Worm (Caenorhabditis elegans) whole organism, L2 larva: ENCODE results near the gene C27A2.8.

Source experiments
- C34F6.9 ChIP-seq: fragments of 150-350 bp; optimal IDR thresholded peaks from 2 replicates; lab custom pipeline; 2014; ENCODE audit warnings: missing biosample characterization, missing genetic modification characterization
- F13H6.1 ChIP-seq: sonication (generic microtip); optimal IDR thresholded peaks from 2 replicates; lab custom pipeline; 2016; ENCODE audit warnings: missing genetic modification characterization, missing compliant biosample characterization
- R02D3.7 ChIP-seq: fragments of 150-350 bp; optimal IDR thresholded peaks from 2 replicates; lab custom pipeline; 2014; ENCODE audit warnings: missing biosample characterization, missing genetic modification characterization
- Y55F3AM.14 ChIP-seq: fragments of 200-800 bp; sonication (Bioruptor generic); optimal IDR thresholded peaks from 2 replicates; lab custom pipeline; 2018; ENCODE audit warnings: mild to moderate bottlenecking, missing genetic modification characterization, missing compliant biosample characterization
- ZK546.5 ChIP-seq: sonication (generic microtip); optimal IDR thresholded peaks from 2 replicates; lab custom pipeline; 2017; ENCODE audit warnings: missing biosample characterization, missing genetic modification characterization
- alr-1 ChIP-seq: fragments of 150-350 bp; optimal IDR thresholded peaks from 2 replicates; lab custom pipeline; 2014; ENCODE audit warnings: missing biosample characterization, missing genetic modification characterization
- aly-2 ChIP-seq: fragments of 150-350 bp; optimal IDR thresholded peaks from 2 replicates; lab custom pipeline; 2014; ENCODE audit warnings: missing biosample characterization, missing genetic modification characterization
- ama-1 ChIP-seq: fragments of 150-350 bp; optimal IDR thresholded peaks from 2 replicates; lab custom pipeline; 2018; ENCODE audit warnings: inconsistent platforms
- blmp-1 ChIP-seq: sonication (generic microtip); optimal IDR thresholded peaks from 2 replicates; lab custom pipeline; 2017; ENCODE audit warnings: missing genetic modification characterization, mild to moderate bottlenecking, missing compliant biosample characterization, antibody characterized with exemption, moderate library complexity; ENCODE audit not compliant: insufficient read depth
- ceh-16 ChIP-seq: fragments of 150-350 bp; optimal IDR thresholded peaks from 2 replicates; lab custom pipeline; 2014; ENCODE audit warnings: missing biosample characterization, missing genetic modification characterization
- crh-2 ChIP-seq: sonication (generic microtip); optimal IDR thresholded peaks from 2 replicates; lab custom pipeline; 2017; ENCODE audit warnings: missing biosample characterization, missing genetic modification characterization
- egl-27 ChIP-seq: sonication (generic microtip); optimal IDR thresholded peaks from 3 replicates; lab custom pipeline; 2017; ENCODE audit warnings: missing biosample characterization, missing genetic modification reagents, missing genetic modification characterization
- elt-1 ChIP-seq: fragments of 150-350 bp; optimal IDR thresholded peaks from 2 replicates; lab custom pipeline; 2014; ENCODE audit warnings: missing biosample characterization, missing genetic modification characterization
- fos-1 ChIP-seq: fragments of 150-350 bp; optimal IDR thresholded peaks from 2 replicates; lab custom pipeline; 2014; ENCODE audit warnings: missing biosample characterization, missing genetic modification characterization
- gmeb-1 ChIP-seq: fragments of 150-350 bp; optimal IDR thresholded peaks from 2 replicates; lab custom pipeline; 2014; ENCODE audit warnings: missing biosample characterization, missing genetic modification characterization
- lin-11 ChIP-seq: fragments of 150-350 bp; sonication (generic microtip); optimal IDR thresholded peaks from 2 replicates; lab custom pipeline; 2014; ENCODE audit warnings: missing biosample characterization, missing genetic modification characterization, inconsistent platforms, mixed read lengths
- lin-13 ChIP-seq: fragments of 150-350 bp; optimal IDR thresholded peaks from 2 replicates; lab custom pipeline; 2014; ENCODE audit warnings: missing biosample characterization, missing genetic modification reagents, missing genetic modification characterization
- lsy-2 ChIP-seq, 2 experiments: fragments of 150-350 bp in 1 of 2; sonication (generic microtip) in 1 of 2; optimal IDR thresholded peaks; 2 replicates each; lab custom pipeline; 2014 to 2017; ENCODE audit warnings: missing biosample characterization in 2 of 2, missing genetic modification characterization in 2 of 2
- mab-5 ChIP-seq: fragments of 150-350 bp; optimal IDR thresholded peaks from 2 replicates; lab custom pipeline; 2014; ENCODE audit warnings: missing biosample characterization, missing genetic modification characterization
- mbf-1 ChIP-seq: sonication (generic microtip); optimal IDR thresholded peaks from 2 replicates; lab custom pipeline; 2017; ENCODE audit warnings: missing biosample characterization, missing genetic modification characterization
- mdl-1 ChIP-seq, 2 experiments: fragments of 150-350 bp in 1 of 2; sonication (generic microtip) in 1 of 2; optimal IDR thresholded peaks; 2 replicates each; lab custom pipeline; 2017; ENCODE audit warnings: missing biosample characterization in 2 of 2, missing genetic modification characterization in 2 of 2
- nhr-11 ChIP-seq: fragments of 150-350 bp; optimal IDR thresholded peaks from 2 replicates; lab custom pipeline; 2014; ENCODE audit warnings: missing biosample characterization, missing genetic modification characterization
- nhr-12 ChIP-seq: fragments of 150-350 bp; optimal IDR thresholded peaks from 2 replicates; lab custom pipeline; 2014; ENCODE audit warnings: missing biosample characterization, missing genetic modification characterization
- nhr-129 ChIP-seq: fragments of 150-350 bp; optimal IDR thresholded peaks from 2 replicates; lab custom pipeline; 2014; ENCODE audit warnings: missing biosample characterization, missing genetic modification characterization
- nhr-25 ChIP-seq: fragments of 150-350 bp; sonication (generic microtip); optimal IDR thresholded peaks from 3 replicates; lab custom pipeline; 2014; ENCODE audit warnings: missing biosample characterization, missing genetic modification characterization
- nhr-6 ChIP-seq: fragments of 150-350 bp; optimal IDR thresholded peaks from 2 replicates; lab custom pipeline; 2014; ENCODE audit warnings: missing biosample characterization, missing genetic modification characterization
- nhr-77 ChIP-seq: fragments of 150-350 bp; optimal IDR thresholded peaks from 2 replicates; lab custom pipeline; 2014; ENCODE audit warnings: missing biosample characterization, missing genetic modification characterization
- peb-1 ChIP-seq: fragments of 150-350 bp; optimal IDR thresholded peaks from 2 replicates; lab custom pipeline; 2014; ENCODE audit warnings: missing biosample characterization, missing genetic modification characterization
- sem-4 ChIP-seq: fragments of 150-350 bp; optimal IDR thresholded peaks from 2 replicates; lab custom pipeline; 2014; ENCODE audit warnings: missing biosample characterization, missing genetic modification reagents, missing genetic modification characterization
- skn-1 ChIP-seq: sonication (generic microtip); optimal IDR thresholded peaks from 2 replicates; lab custom pipeline; 2017; ENCODE audit warnings: missing biosample characterization, missing genetic modification characterization
- sma-3 ChIP-seq: sonication (generic microtip); optimal IDR thresholded peaks from 2 replicates; lab custom pipeline; 2016; ENCODE audit warnings: missing genetic modification reagents, missing genetic modification characterization, missing compliant biosample characterization
- sma-9 ChIP-seq, 2 experiments: fragments of 150-350 bp in 1 of 2; sonication (generic microtip) in 1 of 2; optimal IDR thresholded peaks; 2 replicates each; lab custom pipeline; 2014 to 2016; ENCODE audit warnings: missing genetic modification characterization in 2 of 2, mild to moderate bottlenecking in 1 of 2, missing biosample characterization in 1 of 2, missing compliant biosample characterization in 1 of 2, missing genetic modification reagents in 1 of 2, moderate library complexity in 1 of 2
- snpc-4 ChIP-seq: fragments of 150-350 bp; optimal IDR thresholded peaks from 2 replicates; lab custom pipeline; 2014; ENCODE audit warnings: missing biosample characterization, missing genetic modification characterization
- unc-39 ChIP-seq: fragments of 150-350 bp; optimal IDR thresholded peaks from 2 replicates; lab custom pipeline; 2014; ENCODE audit warnings: missing biosample characterization, missing genetic modification characterization
- unc-55 ChIP-seq: fragments of 150-350 bp; sonication (generic microtip); optimal IDR thresholded peaks from 3 replicates; lab custom pipeline; 2014; ENCODE audit warnings: missing biosample characterization, missing genetic modification reagents, missing genetic modification characterization
- unc-62 ChIP-seq: fragments of 150-350 bp; optimal IDR thresholded peaks from 2 replicates; lab custom pipeline; 2014; ENCODE audit warnings: missing biosample characterization, missing genetic modification reagents, missing genetic modification characterization
- zag-1 ChIP-seq: fragments of 150-350 bp; optimal IDR thresholded peaks from 2 replicates; lab custom pipeline; 2014; ENCODE audit warnings: missing biosample characterization, missing genetic modification characterization
- ztf-11 ChIP-seq: sonication (generic microtip); optimal IDR thresholded peaks from 2 replicates; lab custom pipeline; 2017; ENCODE audit warnings: missing biosample characterization, missing genetic modification characterization
- ztf-4 ChIP-seq: fragments of 150-350 bp; optimal IDR thresholded peaks from 2 replicates; lab custom pipeline; 2014; ENCODE audit warnings: missing biosample characterization, missing genetic modification characterization

C27A2.8 gene

ce11 chrII:5101701-5102100, 33.9 kb upstream of the C27A2.8 start, which contains the start of the genes idpb-3 and idpb-1:
Gene idpb-3, minus strand, starts transcription at chrII:5101801.
Gene idpb-1, plus strand, starts transcription at chrII:5101984.
- TF ChIP-seq lin-11: no peak
- no peak for TF ChIP-seq nhr-11 (tag; lab: Kevin White, UChicago)
- no peak for TF ChIP-seq mbf-1
- no peak for TF ChIP-seq zag-1
- TF ChIP-seq egl-27 (tag; lab: Kevin White, UChicago): no peak
- TF ChIP-seq fos-1: no peak
- TF ChIP-seq aly-2: no peak
- no peak for TF ChIP-seq F13H6.1 (tag; lab: Kevin White, UChicago)
- TF ChIP-seq nhr-77 (tag; lab: Kevin White, UChicago): no peak
- TF ChIP-seq blmp-1 (tag; lab: Kevin White, UChicago): no peak
- no peak for TF ChIP-seq gmeb-1
- TF ChIP-seq, all 48 proteins: peak for 0

ce11 chrII:5099649-5100048, 31.8 kb upstream of the C27A2.8 start, which contains the start of gene C04G6.6:
Gene C04G6.6, minus strand, starts transcription at chrII:5099749.
- no peak for TF ChIP-seq skn-1 (tag; lab: Kevin White, UChicago)
- no peak for TF ChIP-seq mab-5 (tag; lab: Kevin White, UChicago)
- no peak for TF ChIP-seq unc-39 (tag; lab: Kevin White, UChicago)
- no peak for TF ChIP-seq gmeb-1
- no peak for TF ChIP-seq F13H6.1 (tag; lab: Kevin White, UChicago)
- TF ChIP-seq ztf-11: no peak
- no peak for TF ChIP-seq blmp-1 (tag; lab: Kevin White, UChicago)
- TF ChIP-seq nhr-77 (tag; lab: Kevin White, UChicago): no peak
- no peak for TF ChIP-seq nhr-25 (tag; lab: Kevin White, UChicago)
- no peak for TF ChIP-seq mbf-1
- no peak for TF ChIP-seq lin-13
- no peak for TF ChIP-seq R02D3.7 (tag; lab: Kevin White, UChicago)
- no peak for TF ChIP-seq C34F6.9
- TF ChIP-seq sma-3: no peak
- no peak for TF ChIP-seq alr-1 (tag; lab: Kevin White, UChicago)

- no peak for TF ChIP-seq zag-1
- TF ChIP-seq mab-5 (tag; lab: Kevin White, UChicago): no peak
- TF ChIP-seq nhr-77 (tag; lab: Kevin White, UChicago): no peak
- TF ChIP-seq ama-1 (lab: Kevin White, UChicago): no peak
- TF ChIP-seq F13H6.1 (tag; lab: Kevin White, UChicago): no peak
- TF ChIP-seq elt-1 (tag; lab: Kevin White, UChicago): no peak
- TF ChIP-seq sma-9 (GFP tag; optimal IDR thresholded peaks at IDR 0.05; lab: Kevin White, UChicago): no peak
- TF ChIP-seq sma-9 (tag; optimal IDR thresholded peaks at IDR 0.05; lab: Kevin White, UChicago): no peak
- TF ChIP-seq nhr-25 (tag; lab: Kevin White, UChicago): no peak
- TF ChIP-seq unc-62 (GFP tag; lab: Kevin White, UChicago): no peak
- TF ChIP-seq C34F6.9: no peak
Observed at ce11 chrII:5099034-5099433, 31.2 kb upstream of the C27A2.8 start.

ce11 chrII:5093945-5094344, 26.1 kb upstream of the C27A2.8 start, which contains the start of gene C04G6.13:
Gene C04G6.13, plus strand, starts transcription at chrII:5094245.
- TF ChIP-seq ZK546.5 (tag; lab: Kevin White, UChicago) (no peak), sma-3 (no peak), sma-9 (GFP tag; optimal IDR thresholded peaks at IDR 0.05; lab: Kevin White, UChicago) (no peak), sma-9 (tag; optimal IDR thresholded peaks at IDR 0.05; lab: Kevin White, UChicago) (no peak), nhr-129 (tag; lab: Kevin White, UChicago) (no peak), nhr-11 (tag; lab: Kevin White, UChicago) (no peak)

- TF ChIP-seq lsy-2 (tag; optimal IDR thresholded peaks at IDR 0.05; lab: Kevin White, UChicago) (peak in 1 of 2 experiments; percentile 71), mbf-1 (no peak), sma-9 (GFP tag; optimal IDR thresholded peaks at IDR 0.05; lab: Kevin White, UChicago) (peak; percentile 69), sma-9 (tag; optimal IDR thresholded peaks at IDR 0.05; lab: Kevin White, UChicago) (no peak), peb-1 (tag; lab: Kevin White, UChicago) (no peak), egl-27 (tag; lab: Kevin White, UChicago) (peak; percentile 22), nhr-6 (tag; lab: Kevin White, UChicago) (peak; percentile 18), nhr-12 (no peak), F13H6.1 (tag; lab: Kevin White, UChicago) (peak; percentile 84), snpc-4 (tag; lab: Kevin White, UChicago) (peak; percentile 5), lin-13 (peak; percentile 31), gmeb-1 (peak; percentile 36), nhr-129 (tag; lab: Kevin White, UChicago) (peak; percentile 55), sem-4 (no peak), ZK546.5 (tag; lab: Kevin White, UChicago) (no peak), elt-1 (tag; lab: Kevin White, UChicago) (no peak), ama-1 (lab: Kevin White, UChicago) (peak; percentile 37), unc-55 (peak; percentile 51), Y55F3AM.14 (GFP tag; lab: Kevin White, UChicago) (no peak), C34F6.9 (peak; percentile 75), sma-3 (peak; percentile 32), crh-2 (tag; lab: Kevin White, UChicago) (peak; percentile 62), ztf-4 (tag; lab: Kevin White, UChicago) (peak; percentile 11), ceh-16 (no peak), fos-1 (peak; percentile 19), mdl-1 (tag; optimal IDR thresholded peaks at IDR 0.05; lab: Kevin White, UChicago) (peak in 1 of 2 experiments; percentile 36)
Observed at ce11 chrII:5092362-5093281, 24.8 kb upstream of the C27A2.8 start, which contains the start of gene C04G6.2. Gene C04G6.2, plus strand, starts transcription at chrII:5093231.
